Worm (Caenorhabditis elegans): ENCODE data around the gene F22E12.1.

Gene F22E12.1

DNA sequence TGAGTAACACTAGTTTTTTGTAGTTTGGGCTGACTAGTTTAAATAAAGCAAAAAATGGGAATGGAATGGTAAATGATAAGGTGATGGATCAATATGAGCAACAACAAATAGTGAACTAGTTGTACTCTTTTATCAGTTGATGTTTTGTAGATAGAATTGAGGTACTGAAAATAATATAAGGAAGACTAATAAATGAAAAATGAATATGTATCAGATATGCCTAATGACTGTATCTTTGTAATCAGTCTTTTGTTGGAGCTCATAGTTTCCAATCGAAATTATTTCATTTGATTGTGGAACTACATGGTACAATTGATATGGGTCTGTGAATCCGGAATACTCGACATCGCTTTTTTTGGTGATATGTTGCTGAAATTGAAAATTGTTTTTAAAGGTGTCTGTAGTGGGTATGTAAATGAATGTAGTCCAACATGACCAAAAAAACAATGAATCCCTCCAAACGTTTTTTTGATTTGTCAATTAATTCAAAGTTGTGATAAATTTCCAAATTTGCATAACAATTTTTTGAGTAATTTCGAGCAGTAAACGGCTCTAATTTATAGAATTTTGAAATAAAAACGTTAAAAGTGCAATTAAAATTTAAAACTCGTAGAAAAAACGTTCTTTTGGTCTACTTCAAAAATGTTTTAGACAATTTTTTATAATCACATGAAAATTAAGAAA is 47.0 kb downstream of the F22E12.1 start, which contains the start of gene F15H10.12:
Gene F15H10.12 (minus strand): TSS at position 51 of the 684 bp plus-strand sequence.
- TF ChIP-seq sox-2 (GFP tag; IDR thresholded peaks at IDR 0.05) (no peak), F13H6.1 (tag; optimal IDR thresholded peaks at IDR 0.05) (no peak), tbx-2 (tag; optimal IDR thresholded peaks at IDR 0.05) (no peak), sox-4 (tag; optimal IDR thresholded peaks at IDR 0.05) (no peak), ceh-30 (tag; optimal IDR thresholded peaks at IDR 0.05) (no peak), ceh-31 (tag; optimal IDR thresholded peaks at IDR 0.05) (no peak), ceh-6 (GFP tag; optimal IDR thresholded peaks at IDR 0.05) (no peak), odd-2 (tag; optimal IDR thresholded peaks at IDR 0.05) (no peak), dmd-4 (tag; optimal IDR thresholded peaks at IDR 0.05; ENCODE audit: borderline replicate concordance) (no peak), nhr-11 (tag; optimal IDR thresholded peaks at IDR 0.05) (no peak), fkh-6 (tag; optimal IDR thresholded peaks at IDR 0.05) (no peak), lim-6 (tag; optimal IDR thresholded peaks at IDR 0.05) (no peak), pha-4 (tag; optimal IDR thresholded peaks at IDR 0.05) (no peak), tbx-7 (tag; optimal IDR thresholded peaks at IDR 0.05) (no peak), unc-86 (tag; optimal IDR thresholded peaks at IDR 0.05) (no peak), K02D7.2 (tag; optimal IDR thresholded peaks at IDR 0.05) (no peak), K09A11.1 (tag; optimal IDR thresholded peaks at IDR 0.05; ENCODE audit: insufficient read depth) (no peak)

DNA sequence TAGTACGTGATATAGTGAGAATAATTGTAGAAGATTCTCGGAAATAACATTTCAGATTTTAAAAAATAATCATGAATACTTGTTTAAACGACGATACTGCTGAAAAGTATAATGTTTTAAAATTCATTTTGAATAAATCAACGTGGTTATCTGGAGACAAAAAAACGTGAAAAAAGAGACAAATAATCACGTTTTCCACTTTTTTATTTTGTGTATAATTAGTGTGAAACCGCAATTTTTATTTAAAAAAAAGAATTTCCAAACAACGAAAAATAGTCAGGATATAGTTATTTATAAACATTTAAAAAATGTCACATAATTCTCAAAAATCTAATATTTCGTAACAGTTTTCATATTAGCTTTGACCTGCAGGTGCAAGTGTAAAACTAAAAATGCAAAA is 50.8 kb downstream of the F22E12.1 start, which contains the start of gene F15H10.7:
Gene F15H10.7 (minus strand): TSS at position 101 of the 400 bp plus-strand sequence.
- TF ChIP-seq madf-2 (tag; optimal IDR thresholded peaks at IDR 0.05) (no peak), ceh-9 (tag; optimal IDR thresholded peaks at IDR 0.05) (no peak), K09A11.1 (tag; optimal IDR thresholded peaks at IDR 0.05; ENCODE audit: insufficient read depth) (no peak), unc-42 (tag; optimal IDR thresholded peaks at IDR 0.05) (no peak), hlh-15 (tag; optimal IDR thresholded peaks at IDR 0.05) (no peak), C08G9.2 (tag; optimal IDR thresholded peaks at IDR 0.05) (no peak), sdc-2 (tag; optimal IDR thresholded peaks at IDR 0.05) (no peak), sox-4 (tag; optimal IDR thresholded peaks at IDR 0.05) (no peak), hlh-30 (tag; optimal IDR thresholded peaks at IDR 0.05; ENCODE audit: insufficient read depth) (no peak), Y22D7AL.16 (tag; optimal IDR thresholded peaks at IDR 0.05) (no peak), ceh-18 (tag; optimal IDR thresholded peaks at IDR 0.05) (no peak), ceh-19 (GFP tag; optimal IDR thresholded peaks at IDR 0.05) (no peak), nhr-232 (tag; optimal IDR thresholded peaks at IDR 0.05) (no peak), pag-3 (tag; optimal IDR thresholded peaks at IDR 0.05; ENCODE audit: borderline replicate concordance) (no peak), C38D4.7 (GFP tag; optimal IDR thresholded peaks at IDR 0.05) (no peak)

DNA sequence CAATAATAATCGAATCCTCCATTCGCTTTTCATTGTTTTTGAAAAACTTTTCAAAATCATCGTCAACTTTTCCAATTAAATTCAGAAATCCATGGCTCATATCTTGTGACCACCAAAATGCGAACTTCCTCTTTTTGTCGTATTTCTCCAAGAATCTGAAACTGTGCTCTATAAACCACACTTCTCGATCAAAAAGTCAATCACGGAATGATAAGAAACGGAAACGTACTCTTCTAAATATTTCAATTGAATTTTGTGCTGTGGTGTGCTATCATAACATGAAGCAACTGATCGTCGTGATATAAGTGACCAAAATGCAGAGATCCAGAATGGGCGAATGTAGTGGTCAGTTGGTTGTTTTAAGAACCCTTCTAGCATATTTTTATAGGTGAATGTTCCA is 52.4 kb downstream of the F22E12.1 start:
- no peak for TF ChIP-seq nfya-1 (tag; optimal IDR thresholded peaks at IDR 0.05)
- no peak for TF ChIP-seq ama-1 (optimal IDR thresholded peaks at IDR 0.05)
- TF ChIP-seq ahr-1 (tag; optimal IDR thresholded peaks at IDR 0.05) = no peak
- TF ChIP-seq ceh-2 (tag; optimal IDR thresholded peaks at IDR 0.05) = no peak
- no peak for TF ChIP-seq fkh-6 (tag; optimal IDR thresholded peaks at IDR 0.05)
- no peak for TF ChIP-seq sox-4 (tag; optimal IDR thresholded peaks at IDR 0.05)
- no peak for TF ChIP-seq nhr-11 (tag; optimal IDR thresholded peaks at IDR 0.05)
- TF ChIP-seq C08G9.2 (tag; optimal IDR thresholded peaks at IDR 0.05) = no peak
- no peak for TF ChIP-seq odd-2 (tag; optimal IDR thresholded peaks at IDR 0.05)
- no peak for TF ChIP-seq hlh-8 (tag; optimal IDR thresholded peaks at IDR 0.05)
- no peak for TF ChIP-seq K09A11.1 (tag; optimal IDR thresholded peaks at IDR 0.05; ENCODE audit: insufficient read depth)
- TF ChIP-seq syd-9 (tag; optimal IDR thresholded peaks at IDR 0.05) = no peak
- no peak for TF ChIP-seq Y22D7AL.16 (tag; optimal IDR thresholded peaks at IDR 0.05)
- TF ChIP-seq hlh-13 (GFP tag; optimal IDR thresholded peaks at IDR 0.05) = no peak
- no peak for TF ChIP-seq unc-3 (GFP tag; conservative IDR thresholded peaks at IDR 0.05)
- no peak for TF ChIP-seq unc-3 (tag; optimal IDR thresholded peaks at IDR 0.05)
